Worm (Caenorhabditis elegans) whole organism, L1 larva: Measurements from ENCODE around the gene npr-17.

Source experiments
- C04F5.9 ChIP-seq: sonication (generic microtip); optimal IDR thresholded peaks from 2 replicates; lab custom pipeline; 2016; ENCODE audit warnings: missing genetic modification characterization, missing compliant biosample characterization
- C34B4.2 ChIP-seq: sonication (generic microtip); optimal IDR thresholded peaks from 2 replicates; lab custom pipeline; 2017; ENCODE audit warnings: mild to moderate bottlenecking, missing genetic modification characterization, missing compliant biosample characterization
- aly-2 ChIP-seq: fragments of 150-350 bp; optimal IDR thresholded peaks from 2 replicates; lab custom pipeline; 2014; ENCODE audit warnings: missing biosample characterization, missing genetic modification characterization
- ama-1 ChIP-seq: fragments of 150-350 bp; optimal IDR thresholded peaks from 2 replicates; lab custom pipeline; 2014
- ceh-63 ChIP-seq: fragments of 200-800 bp; sonication (Bioruptor generic); optimal IDR thresholded peaks from 2 replicates; lab custom pipeline; 2018; ENCODE audit warnings: mild to moderate bottlenecking, missing genetic modification characterization, missing compliant biosample characterization
- ceh-82 ChIP-seq, 3 experiments: fragments of 150-350 bp in 1 of 3; sonication (generic microtip) in 2 of 3; optimal IDR thresholded peaks; 2 replicates each; lab custom pipeline; 2014 to 2017; ENCODE audit warnings: missing biosample characterization in 3 of 3, missing genetic modification characterization in 3 of 3
- ceh-88 ChIP-seq: fragments of 200-800 bp; sonication (Bioruptor generic); IDR thresholded peaks from 2 replicates; pipeline ENCODE4 v1.3.6; 2022; ENCODE audit warnings: missing genetic modification characterization, missing compliant biosample characterization
- ces-1 ChIP-seq: fragments of 150-350 bp; optimal IDR thresholded peaks from 2 replicates; lab custom pipeline; 2014; ENCODE audit warnings: missing biosample characterization, missing genetic modification reagents, missing genetic modification characterization
- dsc-1 ChIP-seq: sonication (generic microtip); optimal IDR thresholded peaks from 2 replicates; lab custom pipeline; 2016; ENCODE audit warnings: mild to moderate bottlenecking, missing genetic modification characterization, missing compliant biosample characterization
- efl-1 ChIP-seq, 4 experiments: fragments of 150-350 bp; optimal IDR thresholded peaks in 3 of 4; peaks in 1 of 4; 1 replicate in 1 of 4; 2 replicates in 3 of 4; lab custom pipeline; 2014; ENCODE audit warnings: missing biosample characterization in 2 of 4, missing genetic modification characterization in 2 of 4, missing genetic modification reagents in 2 of 4
- elt-3 ChIP-seq, 6 experiments: fragments of 150-350 bp in 1 of 6; sonication (generic microtip); optimal IDR thresholded peaks; 2 replicates each; lab custom pipeline; 2017 to 2018; ENCODE audit warnings: missing biosample characterization in 6 of 6, missing genetic modification characterization in 6 of 6, inconsistent platforms in 1 of 6
- fkh-4 ChIP-seq: sonication (generic microtip); optimal IDR thresholded peaks from 2 replicates; lab custom pipeline; 2016; ENCODE audit warnings: missing compliant biosample characterization, missing genetic modification characterization, borderline replicate concordance
- fkh-8 ChIP-seq: sonication (generic microtip); optimal IDR thresholded peaks from 2 replicates; lab custom pipeline; 2016; ENCODE audit warnings: mild to moderate bottlenecking, missing genetic modification characterization, missing compliant biosample characterization
- grh-1 ChIP-seq: fragments of 200-800 bp; sonication (Bioruptor generic); IDR thresholded peaks from 2 replicates; pipeline ENCODE4 v1.3.6; 2022; ENCODE audit warnings: missing genetic modification reagents, missing genetic modification characterization, missing compliant biosample characterization
- hlh-4 ChIP-seq: sonication (generic microtip); optimal IDR thresholded peaks from 2 replicates; lab custom pipeline; 2016; ENCODE audit warnings: mild to moderate bottlenecking, missing genetic modification characterization, missing compliant biosample characterization
- hpl-2 ChIP-seq: fragments of 150-350 bp; optimal IDR thresholded peaks from 2 replicates; lab custom pipeline; 2014; ENCODE audit warnings: missing biosample characterization, missing genetic modification reagents, missing genetic modification characterization
- irx-1 ChIP-seq: sonication (generic microtip); optimal IDR thresholded peaks from 2 replicates; lab custom pipeline; 2016; ENCODE audit warnings: missing genetic modification characterization, missing compliant biosample characterization
- isw-1 ChIP-seq: fragments of 200-800 bp; sonication (Bioruptor generic); IDR thresholded peaks from 2 replicates; pipeline ENCODE4 v1.3.6; 2022; ENCODE audit warnings: missing genetic modification characterization, missing compliant biosample characterization
- jun-1 ChIP-seq: fragments of 150-350 bp; optimal IDR thresholded peaks from 2 replicates; lab custom pipeline; 2014; ENCODE audit warnings: missing biosample characterization, missing genetic modification reagents, missing genetic modification characterization
- lin-13 ChIP-seq: fragments of 150-350 bp; optimal IDR thresholded peaks from 2 replicates; lab custom pipeline; 2014; ENCODE audit warnings: missing biosample characterization, missing genetic modification reagents, missing genetic modification characterization
- lin-39 ChIP-seq: fragments of 150-350 bp; optimal IDR thresholded peaks from 2 replicates; lab custom pipeline; 2014; ENCODE audit warnings: missing biosample characterization, missing genetic modification reagents, missing genetic modification characterization
- lsy-2 ChIP-seq, 2 experiments: fragments of 150-350 bp; optimal IDR thresholded peaks; 2 replicates each; lab custom pipeline; 2014; ENCODE audit warnings: missing biosample characterization in 2 of 2, missing genetic modification characterization in 2 of 2
- mab-9 ChIP-seq: fragments of 200-800 bp; sonication (Bioruptor generic); IDR thresholded peaks from 2 replicates; pipeline ENCODE4 v1.3.6; 2022; ENCODE audit warnings: missing genetic modification reagents, missing genetic modification characterization, missing compliant biosample characterization
- mef-2 ChIP-seq: fragments of 150-350 bp; optimal IDR thresholded peaks from 2 replicates; lab custom pipeline; 2014; ENCODE audit warnings: missing biosample characterization, missing genetic modification characterization
- nhr-12 ChIP-seq: sonication (generic microtip); optimal IDR thresholded peaks from 2 replicates; lab custom pipeline; 2017; ENCODE audit warnings: missing biosample characterization, missing genetic modification characterization
- nhr-20 ChIP-seq: sonication (generic microtip); optimal IDR thresholded peaks from 2 replicates; lab custom pipeline; 2016; ENCODE audit warnings: mild to moderate bottlenecking, missing genetic modification characterization, missing compliant biosample characterization
- nhr-237 ChIP-seq: fragments of 150-350 bp; optimal IDR thresholded peaks from 2 replicates; lab custom pipeline; 2014; ENCODE audit warnings: missing biosample characterization, missing genetic modification characterization
- nhr-28 ChIP-seq: fragments of 150-350 bp; optimal IDR thresholded peaks from 2 replicates; lab custom pipeline; 2014; ENCODE audit warnings: missing biosample characterization, missing genetic modification characterization
- nhr-47 ChIP-seq: sonication (generic microtip); optimal IDR thresholded peaks from 2 replicates; lab custom pipeline; 2016; ENCODE audit warnings: mild to moderate bottlenecking, missing genetic modification characterization, moderate library complexity, missing compliant biosample characterization
- nhr-71 ChIP-seq: sonication (generic microtip); optimal IDR thresholded peaks from 2 replicates; lab custom pipeline; 2016; ENCODE audit warnings: mild to moderate bottlenecking, missing genetic modification characterization, moderate library complexity, missing compliant biosample characterization
- nhr-77 ChIP-seq: fragments of 150-350 bp; optimal IDR thresholded peaks from 2 replicates; lab custom pipeline; 2014; ENCODE audit warnings: missing biosample characterization, missing genetic modification characterization
- nhr-90 ChIP-seq: sonication (generic microtip); optimal IDR thresholded peaks from 2 replicates; lab custom pipeline; 2016; ENCODE audit warnings: mild to moderate bottlenecking, missing genetic modification characterization, missing compliant biosample characterization; ENCODE audit not compliant: poor library complexity
- rnt-1 ChIP-seq: sonication (generic microtip); optimal IDR thresholded peaks from 2 replicates; lab custom pipeline; 2016; ENCODE audit warnings: mild to moderate bottlenecking, missing genetic modification characterization, moderate library complexity, missing compliant biosample characterization
- skn-1 ChIP-seq: fragments of 150-350 bp; optimal IDR thresholded peaks from 2 replicates; lab custom pipeline; 2014; ENCODE audit warnings: missing biosample characterization, missing genetic modification characterization
- snpc-4 ChIP-seq: fragments of 150-350 bp; optimal IDR thresholded peaks from 2 replicates; lab custom pipeline; 2014; ENCODE audit warnings: missing biosample characterization, missing genetic modification characterization
- sox-4 ChIP-seq: sonication (generic microtip); optimal IDR thresholded peaks from 2 replicates; lab custom pipeline; 2016; ENCODE audit warnings: missing genetic modification characterization, missing compliant biosample characterization
- sptf-1 ChIP-seq: fragments of 150-350 bp; optimal IDR thresholded peaks from 2 replicates; lab custom pipeline; 2014; ENCODE audit warnings: missing biosample characterization, missing genetic modification characterization
- sup-37 ChIP-seq: fragments of 200-800 bp; sonication (Bioruptor generic); optimal IDR thresholded peaks from 2 replicates; lab custom pipeline; 2018; ENCODE audit warnings: mild to moderate bottlenecking, missing genetic modification characterization, missing compliant biosample characterization
- swsn-7 ChIP-seq: sonication (generic microtip); optimal IDR thresholded peaks from 2 replicates; lab custom pipeline; 2016; ENCODE audit warnings: missing genetic modification characterization, missing compliant biosample characterization
- unc-130 ChIP-seq: fragments of 150-350 bp; optimal IDR thresholded peaks from 2 replicates; lab custom pipeline; 2017; ENCODE audit warnings: missing biosample characterization, missing genetic modification characterization, inconsistent platforms
- unc-30 ChIP-seq: sonication (generic microtip); optimal IDR thresholded peaks from 2 replicates; lab custom pipeline; 2017; ENCODE audit warnings: missing biosample characterization, missing genetic modification characterization
- unc-62 ChIP-seq: fragments of 150-350 bp; optimal IDR thresholded peaks from 2 replicates; lab custom pipeline; 2014; ENCODE audit warnings: missing biosample characterization, missing genetic modification reagents, missing genetic modification characterization
- unc-98 ChIP-seq: fragments of 200-800 bp; sonication (Bioruptor generic); IDR thresholded peaks from 2 replicates; pipeline ENCODE4 v1.3.6; 2022; ENCODE audit warnings: missing genetic modification characterization, missing compliant biosample characterization
- vab-15 ChIP-seq: sonication (generic microtip); optimal IDR thresholded peaks from 2 replicates; lab custom pipeline; 2017; ENCODE audit warnings: missing genotype, mild to moderate bottlenecking, missing genetic modification characterization, missing compliant biosample characterization
- xbp-1 ChIP-seq: sonication (generic microtip); optimal IDR thresholded peaks from 2 replicates; lab custom pipeline; 2016; ENCODE audit warnings: missing genetic modification characterization, missing compliant biosample characterization
- zip-4 ChIP-seq: fragments of 200-800 bp; sonication (Bioruptor generic); optimal IDR thresholded peaks from 2 replicates; lab custom pipeline; 2018; ENCODE audit warnings: mild to moderate bottlenecking, missing genetic modification characterization, moderate library complexity, missing compliant biosample characterization
- ztf-4 ChIP-seq: fragments of 150-350 bp; optimal IDR thresholded peaks from 2 replicates; lab custom pipeline; 2014; ENCODE audit warnings: missing biosample characterization, missing genetic modification characterization

npr-17 gene

DNA sequence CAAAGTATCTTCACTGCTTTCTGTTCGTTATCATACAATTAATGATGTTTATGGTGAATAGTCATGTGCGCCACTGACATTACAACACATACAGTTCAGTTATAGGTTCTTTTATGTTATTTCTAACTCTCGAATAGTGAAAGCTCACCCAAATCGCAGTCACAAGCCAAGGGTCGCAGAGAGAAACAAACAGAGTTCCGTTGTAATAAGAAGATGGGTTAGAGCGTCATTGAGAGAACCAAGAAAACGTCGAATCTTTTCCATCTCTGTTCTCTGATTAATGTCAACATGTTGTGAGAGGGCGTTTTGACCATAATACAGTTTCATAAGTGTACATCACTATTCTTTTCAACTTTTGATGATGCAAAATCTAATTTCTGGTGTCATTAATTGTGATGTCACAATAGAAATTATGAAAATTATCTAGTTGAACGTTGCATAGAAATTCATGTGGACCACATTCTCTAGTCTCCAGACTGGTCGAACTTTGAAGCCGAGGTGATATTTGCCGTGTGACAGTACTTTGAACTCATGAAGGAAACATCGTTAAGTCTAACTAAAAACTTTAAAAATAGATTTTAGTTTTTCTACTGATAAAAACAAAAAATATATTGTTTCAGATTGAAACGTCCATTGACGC, 22.2 kb downstream of the npr-17 start (continued):
- peak; percentile 4 for TF ChIP-seq xbp-1
- TF ChIP-seq hpl-2 (GFP tag; lab: Kevin White, UChicago): no peak
- no peak for TF ChIP-seq fkh-8 (tag; lab: Kevin White, UChicago)
- no peak for TF ChIP-seq ceh-88 (GFP tag; lab: Robert Waterston, UW)
- TF ChIP-seq unc-98 (GFP tag; lab: Robert Waterston, UW): no peak
- TF ChIP-seq nhr-90: no peak
- no peak for TF ChIP-seq unc-30 (tag; lab: Kevin White, UChicago)
- no peak for TF ChIP-seq efl-1 (optimal IDR thresholded peaks at IDR 0.05; lab: Kevin White, UChicago)
- TF ChIP-seq efl-1 (GFP tag; optimal IDR thresholded peaks at IDR 0.05 in 1 of 2; lab: Kevin White, UChicago): peak in 1 of 2 experiments; percentile 82
- no peak for TF ChIP-seq nhr-77 (tag; lab: Kevin White, UChicago)
- TF ChIP-seq zip-4 (GFP tag; lab: Kevin White, UChicago): no peak
- TF ChIP-seq C04F5.9 (tag; lab: Kevin White, UChicago): no peak
- peak; percentile 27 for TF ChIP-seq ama-1 (lab: Kevin White, UChicago)

DNA sequence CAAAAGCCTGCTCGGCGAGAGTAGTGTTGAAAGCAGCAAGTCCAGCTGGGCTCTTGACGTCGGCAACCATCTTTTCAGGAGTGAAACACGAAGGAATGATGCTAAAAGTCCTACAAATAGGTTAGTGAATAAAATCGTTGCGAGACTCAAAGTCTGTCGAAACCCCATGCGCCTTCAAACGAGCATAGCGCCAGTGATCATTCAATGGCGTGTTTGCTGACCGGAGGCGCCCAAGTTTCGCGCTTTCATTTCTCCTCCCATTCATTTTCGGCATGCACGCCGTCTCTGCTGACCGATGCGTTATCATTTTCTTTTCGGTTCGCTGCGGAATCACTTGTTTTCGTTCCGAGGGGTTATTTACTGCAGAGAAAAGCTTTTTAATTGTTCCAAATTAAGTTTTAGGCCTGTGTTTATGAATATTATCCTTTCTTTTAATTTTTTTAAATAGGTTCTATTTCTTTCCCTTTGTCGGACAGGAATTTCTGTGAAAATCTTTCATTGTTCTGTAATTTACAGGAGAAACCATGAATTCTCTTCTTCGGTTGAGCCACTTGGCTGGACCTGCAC, 23.0 kb downstream of the npr-17 start, which contains the start of the genes eef-1B.1 and aco-2:
eef-1B.1 (minus strand) TSS at position 186 of the 567 bp plus-strand sequence.
aco-2 (plus strand) TSS at position 517 of the 567 bp plus-strand sequence.
- TF ChIP-seq C34B4.2 (tag; lab: Kevin White, UChicago) (no peak), irx-1 (tag; lab: Kevin White, UChicago) (peak; percentile 78), nhr-71 (tag; lab: Kevin White, UChicago) (peak; percentile 96), nhr-47 (tag; lab: Kevin White, UChicago) (peak; percentile 96), unc-98 (GFP tag; lab: Robert Waterston, UW) (no peak), ceh-82 (tag; optimal IDR thresholded peaks at IDR 0.05; lab: Kevin White, UChicago) (peak; percentile 88 to 95 (median 91)), fkh-4 (tag; lab: Kevin White, UChicago) (peak; percentile 26), elt-3 (tag; optimal IDR thresholded peaks at IDR 0.05; lab: Kevin White, UChicago) (peak in 5 of 6 experiments; percentile 53 to 97 (median 75)), nhr-28 (no peak), aly-2 (tag; lab: Kevin White, UChicago) (peak; percentile 38), mab-9 (GFP tag; lab: Robert Waterston, UW) (peak; percentile 90), mef-2 (tag; lab: Kevin White, UChicago) (peak; percentile 33), sup-37 (GFP tag; lab: Kevin White, UChicago) (peak; percentile 71), hpl-2 (GFP tag; lab: Kevin White, UChicago) (peak; percentile 74), ceh-88 (GFP tag; lab: Robert Waterston, UW) (peak; percentile 62), zip-4 (GFP tag; lab: Kevin White, UChicago) (peak; percentile 83), ztf-4 (tag; lab: Kevin White, UChicago) (peak; percentile 89), unc-130 (tag; lab: Kevin White, UChicago) (peak; percentile 98), hlh-4 (no peak), jun-1 (tag; lab: Kevin White, UChicago) (peak; percentile 89), grh-1 (GFP tag; lab: Robert Waterston, UW) (peak; percentile 88), skn-1 (peak; percentile 90), nhr-20 (tag; lab: Kevin White, UChicago) (peak; percentile 97), fkh-8 (tag; lab: Kevin White, UChicago) (peak; percentile 89), sox-4 (tag; lab: Kevin White, UChicago) (peak; percentile 70), lsy-2 (tag; optimal IDR thresholded peaks at IDR 0.05; lab: Kevin White, UChicago) (peak; percentile 94 to 96), lin-13 (peak; percentile 96), swsn-7 (tag; lab: Kevin White, UChicago) (peak; percentile 95), lin-39 (peak; percentile 69), dsc-1 (tag; lab: Kevin White, UChicago) (peak; percentile 98), ceh-63 (no peak), nhr-12 (no peak), nhr-237 (tag; lab: Kevin White, UChicago) (peak; percentile 39), ama-1 (lab: Kevin White, UChicago) (peak; percentile 53), rnt-1 (tag; lab: Kevin White, UChicago) (peak; percentile 95), efl-1 (optimal IDR thresholded peaks at IDR 0.05; lab: Kevin White, UChicago) (peak; percentile 91 to 93), efl-1 (GFP tag; optimal IDR thresholded peaks at IDR 0.05 in 1 of 2; lab: Kevin White, UChicago) (peak; percentile 83 to 98), vab-15 (tag; lab: Kevin White, UChicago) (peak; percentile 33), xbp-1 (peak; percentile 92), snpc-4 (tag; lab: Kevin White, UChicago) (peak; percentile 85), ces-1 (GFP tag; lab: Kevin White, UChicago) (no peak), unc-30 (tag; lab: Kevin White, UChicago) (no peak), unc-62 (GFP tag; lab: Kevin White, UChicago) (no peak), sptf-1 (tag; lab: Kevin White, UChicago) (no peak), C04F5.9 (tag; lab: Kevin White, UChicago) (peak; percentile 69), isw-1 (peak; percentile 89)
